Worm (Caenorhabditis elegans) whole organism, L3 larva: Measurements from ENCODE around the gene C24D10.49.
A peak's percentile ranks its signal among the peaks of the same experiment; 100 is the strongest.
"Not testable (repeated sequence)": the region's sequence is repeated elsewhere in the genome, so short reads cannot be mapped to it uniquely, and the experiment has no call there.

Source experiments
- R02D3.7 ChIP-seq: fragments of 150-350 bp; optimal IDR thresholded peaks from 2 replicates; lab custom pipeline; 2014; ENCODE audit warnings: missing biosample characterization, missing genetic modification characterization
- aly-2 ChIP-seq: fragments of 150-350 bp; optimal IDR thresholded peaks from 2 replicates; lab custom pipeline; 2014; ENCODE audit warnings: missing biosample characterization, missing genetic modification characterization
- ceh-16 ChIP-seq: sonication (generic microtip); optimal IDR thresholded peaks from 2 replicates; lab custom pipeline; 2017; ENCODE audit warnings: missing biosample characterization, missing genetic modification characterization
- ceh-82 ChIP-seq: fragments of 150-350 bp; optimal IDR thresholded peaks from 2 replicates; lab custom pipeline; 2014; ENCODE audit warnings: missing biosample characterization, missing genetic modification characterization
- ceh-9 ChIP-seq: sonication (generic microtip); optimal IDR thresholded peaks from 2 replicates; lab custom pipeline; 2018; ENCODE audit warnings: missing biosample characterization, missing genetic modification characterization
- daf-12 ChIP-seq: fragments of 150-350 bp; optimal IDR thresholded peaks from 2 replicates; lab custom pipeline; 2014; ENCODE audit warnings: missing biosample characterization, missing genetic modification reagents, missing genetic modification characterization
- elt-1 ChIP-seq: fragments of 150-350 bp; optimal IDR thresholded peaks from 2 replicates; lab custom pipeline; 2014; ENCODE audit warnings: missing biosample characterization, missing genetic modification characterization
- eor-1 ChIP-seq, 2 experiments: fragments of 150-350 bp; optimal IDR thresholded peaks; 2 replicates each; lab custom pipeline; 2014 to 2018; ENCODE audit warnings: missing biosample characterization in 2 of 2, missing genetic modification characterization in 2 of 2
- fos-1 ChIP-seq: fragments of 150-350 bp; optimal IDR thresholded peaks from 2 replicates; lab custom pipeline; 2014; ENCODE audit warnings: missing biosample characterization, missing genetic modification characterization
- lin-15B ChIP-seq: fragments of 150-350 bp; optimal IDR thresholded peaks from 2 replicates; lab custom pipeline; 2014; ENCODE audit warnings: missing biosample characterization, missing genetic modification characterization
- lin-39 ChIP-seq: fragments of 150-350 bp; optimal IDR thresholded peaks from 2 replicates; lab custom pipeline; 2018; ENCODE audit warnings: missing biosample characterization, missing genetic modification reagents, missing genetic modification characterization
- mdl-1 ChIP-seq: fragments of 150-350 bp; optimal IDR thresholded peaks from 2 replicates; lab custom pipeline; 2014; ENCODE audit warnings: missing biosample characterization, missing genetic modification characterization
- mml-1 ChIP-seq: fragments of 150-350 bp; sonication (generic microtip); optimal IDR thresholded peaks from 3 replicates; lab custom pipeline; 2014; ENCODE audit warnings: missing biosample characterization, missing genetic modification characterization
- nfya-1 ChIP-seq: sonication (generic microtip); optimal IDR thresholded peaks from 2 replicates; lab custom pipeline; 2017; ENCODE audit warnings: missing genetic modification characterization, mild to moderate bottlenecking, missing compliant biosample characterization, antibody characterized with exemption, moderate library complexity; ENCODE audit not compliant: insufficient read depth
- nhr-11 ChIP-seq: fragments of 150-350 bp; optimal IDR thresholded peaks from 2 replicates; lab custom pipeline; 2014; ENCODE audit warnings: missing biosample characterization, missing genetic modification characterization
- nhr-23 ChIP-seq: fragments of 150-350 bp; optimal IDR thresholded peaks from 2 replicates; lab custom pipeline; 2014; ENCODE audit warnings: missing biosample characterization, missing genetic modification reagents, missing genetic modification characterization
- nhr-25 ChIP-seq: sonication (generic microtip); optimal IDR thresholded peaks from 2 replicates; lab custom pipeline; 2017; ENCODE audit warnings: missing biosample characterization, missing genetic modification characterization
- nhr-67 ChIP-seq: fragments of 150-350 bp; optimal IDR thresholded peaks from 2 replicates; lab custom pipeline; 2014; ENCODE audit warnings: missing biosample characterization, missing genetic modification characterization
- nhr-77 ChIP-seq: fragments of 150-350 bp; optimal IDR thresholded peaks from 2 replicates; lab custom pipeline; 2014; ENCODE audit warnings: missing biosample characterization, missing genetic modification characterization
- pha-4 ChIP-seq: fragments of 150-350 bp; optimal IDR thresholded peaks from 2 replicates; lab custom pipeline; 2014; ENCODE audit warnings: missing biosample characterization, missing genetic modification reagents, missing genetic modification characterization
- sea-2 ChIP-seq: fragments of 150-350 bp; sonication (generic microtip); optimal IDR thresholded peaks from 4 replicates; lab custom pipeline; 2014; ENCODE audit warnings: missing biosample characterization, missing genetic modification reagents, missing genetic modification characterization
- snpc-4 ChIP-seq: fragments of 150-350 bp; optimal IDR thresholded peaks from 2 replicates; lab custom pipeline; 2014; ENCODE audit warnings: missing biosample characterization, missing genetic modification characterization
- tbx-2 ChIP-seq: sonication (generic microtip); optimal IDR thresholded peaks from 2 replicates; lab custom pipeline; 2016; ENCODE audit warnings: mild to moderate bottlenecking, missing genetic modification characterization, missing compliant biosample characterization
- unc-39 ChIP-seq: sonication (generic microtip); optimal IDR thresholded peaks from 4 replicates; lab custom pipeline; 2017; ENCODE audit warnings: missing biosample characterization, missing genetic modification characterization
- unc-62 ChIP-seq: fragments of 150-350 bp; sonication (generic microtip); optimal IDR thresholded peaks from 4 replicates; lab custom pipeline; 2014; ENCODE audit warnings: missing biosample characterization, missing genetic modification reagents, missing genetic modification characterization
- zag-1 ChIP-seq: fragments of 150-350 bp; optimal IDR thresholded peaks from 2 replicates; lab custom pipeline; 2014; ENCODE audit warnings: missing biosample characterization, missing genetic modification characterization
- ztf-4 ChIP-seq: fragments of 150-350 bp; optimal IDR thresholded peaks from 2 replicates; lab custom pipeline; 2014; ENCODE audit warnings: missing biosample characterization, missing genetic modification characterization

Gene C24D10.49

DNA sequence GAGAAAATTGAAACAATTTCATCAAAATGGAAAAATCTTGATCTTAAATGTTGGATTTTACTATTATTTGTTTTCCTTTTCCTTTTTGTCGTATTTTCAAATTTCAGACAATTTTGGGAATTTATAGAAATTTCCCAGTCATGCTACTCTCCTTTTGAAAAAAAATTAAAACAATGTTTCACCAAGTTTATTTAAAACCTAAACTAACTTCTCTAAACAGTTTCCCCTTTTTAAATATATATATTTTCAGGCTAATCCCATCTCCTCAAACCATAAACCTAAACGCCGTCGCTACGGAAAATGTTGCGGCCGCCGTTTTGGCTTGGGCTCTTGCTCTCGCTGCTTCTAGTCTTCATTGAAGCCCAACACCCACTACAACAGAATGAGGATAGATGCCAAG lies 15.9 kb upstream of the C24D10.49 start, which contains the start of gene lam-1:
lam-1 (plus strand) TSS at position 301 of the 400 bp plus-strand sequence.
- no peak for TF ChIP-seq mml-1 (tag; lab: Kevin White, UChicago)
- TF ChIP-seq pha-4 (tag; lab: Kevin White, UChicago) = no peak

DNA sequence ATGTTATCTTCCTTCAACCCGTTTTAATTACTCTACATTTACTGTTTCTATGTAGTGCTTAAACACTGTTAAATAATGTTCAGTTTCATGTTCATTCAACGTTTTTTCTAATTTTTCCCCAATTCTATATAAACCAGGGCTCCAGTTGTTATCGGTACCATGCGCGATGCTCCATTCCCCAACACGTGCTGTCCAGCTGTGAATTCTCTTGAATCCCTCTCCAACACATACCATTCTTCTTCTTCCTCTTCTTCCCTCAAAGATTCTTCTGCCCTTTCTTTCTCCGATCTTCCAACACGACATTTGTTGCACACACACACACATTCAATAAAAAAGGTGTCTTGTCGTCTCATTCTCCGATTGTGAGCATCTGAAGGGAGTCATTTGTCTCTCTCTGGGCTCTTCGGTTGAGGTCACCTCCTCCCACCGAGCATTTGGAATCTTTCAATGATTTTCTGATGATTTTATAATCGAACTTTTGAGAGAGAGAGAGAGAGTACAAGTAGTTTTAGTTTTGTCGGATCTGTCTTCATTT lies 14.9 kb upstream of the C24D10.49 start:
- TF ChIP-seq lin-15B (no peak), nfya-1 (tag; lab: Kevin White, UChicago) (peak; percentile 19)

DNA sequence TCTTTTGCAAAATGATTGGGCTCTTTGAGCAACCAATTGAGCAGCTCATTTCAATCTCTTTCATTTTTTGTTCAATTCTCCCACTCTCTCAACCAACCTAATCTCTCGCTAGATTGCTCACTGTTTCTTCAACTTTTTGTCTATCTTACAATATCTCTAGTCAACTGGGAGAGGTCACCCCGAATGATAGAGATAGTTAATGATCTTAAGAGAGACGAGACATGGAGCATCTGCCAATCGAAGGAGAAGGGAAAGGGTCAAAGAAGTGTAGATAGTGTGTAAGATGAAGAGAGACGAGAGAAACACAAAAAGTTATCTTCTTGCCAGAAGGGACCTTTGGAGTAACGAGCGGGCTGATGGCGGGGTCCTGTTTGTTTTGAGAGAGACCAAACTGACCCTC lies 12.2 kb upstream of the C24D10.49 start:
- TF ChIP-seq snpc-4 (tag; lab: Kevin White, UChicago) (no peak), nfya-1 (tag; lab: Kevin White, UChicago) (peak; percentile 29)

ce11 chrIV:5166030-5166429 lies 8.9 kb upstream of the C24D10.49 start, which contains the start of gene ptp-5.1:
TSS of gene ptp-5.1 (plus strand) at chrIV:5166330.
- no peak for TF ChIP-seq nhr-23 (tag; lab: Kevin White, UChicago)

DNA sequence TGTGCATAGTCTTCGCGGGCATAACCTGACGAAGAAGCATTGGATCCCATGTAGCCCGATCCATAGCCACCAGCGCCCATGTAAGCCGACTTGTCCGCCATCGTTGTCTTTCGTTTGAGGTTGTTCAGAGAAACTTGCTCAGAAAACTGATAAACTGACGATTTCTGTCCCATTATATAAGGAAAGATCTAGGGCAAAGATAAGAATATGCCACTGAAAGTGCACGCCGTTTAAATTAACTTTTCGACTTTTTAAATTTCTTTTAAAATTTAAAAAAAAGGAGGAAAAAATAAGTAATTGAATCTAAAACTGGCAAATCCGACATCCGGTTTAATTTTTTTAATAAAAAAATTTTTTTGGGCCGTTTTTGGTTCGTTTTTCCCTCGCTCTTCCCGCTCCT lies 8.5 kb upstream of the C24D10.49 start, which contains the start of gene nspd-6:
nspd-6 (minus strand) TSS at position 101 of the 400 bp plus-strand sequence.
- TF ChIP-seq lin-15B; elt-1 (tag; lab: Kevin White, UChicago); fos-1 (tag; lab: Kevin White, UChicago): not testable (repeated sequence)

- not testable (repeated sequence) for TF ChIP-seq zag-1, ceh-82, lin-39 (tag; lab: Kevin White, UChicago)
These were observed 5.8 kb upstream of the C24D10.49 start, which contains the start of the genes nspd-3 and C24D10.2 for ce11 chrIV:5162941-5163340. TSS of gene nspd-3 (minus strand) at chrIV:5163041. TSS of gene C24D10.2 (plus strand) at chrIV:5163339.

- no peak for TF ChIP-seq nhr-77
- no peak for TF ChIP-seq tbx-2 (tag; lab: Kevin White, UChicago)
- TF ChIP-seq ztf-4 (tag; lab: Kevin White, UChicago) = no peak
- no peak for TF ChIP-seq aly-2 (tag; lab: Kevin White, UChicago)
- TF ChIP-seq ceh-16 (tag; lab: Kevin White, UChicago) = no peak
- no peak for TF ChIP-seq nhr-25 (tag; lab: Kevin White, UChicago)
- peak; percentile 53 for TF ChIP-seq nfya-1 (tag; lab: Kevin White, UChicago)
- no peak for TF ChIP-seq lin-39 (tag; lab: Kevin White, UChicago)
- no peak for TF ChIP-seq mdl-1
- no peak for TF ChIP-seq nhr-67 (tag; lab: Kevin White, UChicago)
- peak; percentile 70 for TF ChIP-seq nhr-23 (tag; lab: Kevin White, UChicago)
- no peak for TF ChIP-seq elt-1 (tag; lab: Kevin White, UChicago)
- TF ChIP-seq lin-15B = peak; percentile 87
- peak; percentile 46 for TF ChIP-seq snpc-4 (tag; lab: Kevin White, UChicago)
- TF ChIP-seq pha-4 (tag; lab: Kevin White, UChicago) = no peak
- no peak for TF ChIP-seq nhr-11 (tag; lab: Kevin White, UChicago)
- TF ChIP-seq ceh-9 (tag; lab: Kevin White, UChicago) = no peak
- TF ChIP-seq daf-12 = no peak
- no peak for TF ChIP-seq mml-1 (tag; lab: Kevin White, UChicago)
- TF ChIP-seq sea-2 = no peak
- peak; percentile 42 for TF ChIP-seq R02D3.7 (tag; lab: Kevin White, UChicago)
- TF ChIP-seq eor-1 (tag; optimal IDR thresholded peaks at IDR 0.05; lab: Kevin White, UChicago) = no peak
- TF ChIP-seq unc-62 (GFP tag; lab: Kevin White, UChicago) = no peak
These were observed 3.0 kb upstream of the C24D10.49 start, which contains the start of the genes C24D10.6 and C24D10.4 for ce11 chrIV:5160171-5160570. TSS of gene C24D10.6 (minus strand) at chrIV:5160248. TSS of gene C24D10.4 (plus strand) at chrIV:5160522.

DNA sequence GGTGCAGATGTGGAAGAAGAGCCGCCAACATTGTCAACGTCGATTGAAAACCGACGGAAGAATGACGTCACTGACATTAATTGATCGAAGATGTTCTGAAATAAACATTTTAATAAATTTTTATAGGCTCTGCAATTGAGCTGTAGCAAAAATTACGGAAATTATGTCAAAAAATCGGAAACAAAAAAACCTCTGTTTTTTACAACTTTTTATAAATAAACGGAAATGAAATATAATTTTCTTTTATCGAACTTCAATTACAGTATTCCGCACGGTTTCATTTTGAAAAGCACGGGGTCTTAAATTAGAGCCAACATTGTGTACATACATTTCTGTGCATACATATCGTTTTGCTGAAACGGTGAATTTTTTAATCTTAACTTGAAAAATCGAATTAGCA lies 4.7 kb downstream of the C24D10.49 start, which contains the start of gene soc-2:
soc-2 (minus strand) TSS at position 101 of the 400 bp plus-strand sequence.
- no peak for TF ChIP-seq nhr-25 (tag; lab: Kevin White, UChicago)
- no peak for TF ChIP-seq unc-39 (tag; lab: Kevin White, UChicago)
- TF ChIP-seq nhr-11 (tag; lab: Kevin White, UChicago) = no peak
- TF ChIP-seq ztf-4 (tag; lab: Kevin White, UChicago) = no peak
- TF ChIP-seq nhr-67 (tag; lab: Kevin White, UChicago) = no peak
- TF ChIP-seq snpc-4 (tag; lab: Kevin White, UChicago) = no peak
- TF ChIP-seq, all 47 proteins: peak for 0
